Fruit fly (Drosophila melanogaster): ENCODE measurements around the gene Snmp1.
A peak's percentile ranks its signal among the peaks of the same experiment; 100 is the strongest.

Snmp1 gene

dm6 chr3R:21133517-21133916, 34.5 kb downstream of the Snmp1 start, which contains the start of gene Trm7-34:
Gene Trm7-34 (minus strand): TSS chr3R:21133881.
- no peak for TF ChIP-seq usp (GFP tag; optimal IDR thresholded peaks at IDR 0.05)
- TF ChIP-seq rgr (GFP tag; optimal IDR thresholded peaks at IDR 0.05), result no peak
- no peak for TF ChIP-seq Dfd (GFP tag; optimal IDR thresholded peaks at IDR 0.05)
- no peak for TF ChIP-seq Mio (GFP tag; optimal IDR thresholded peaks at IDR 0.05)
- TF ChIP-seq Jra (GFP tag; optimal IDR thresholded peaks at IDR 0.05), result no peak
- no peak for TF ChIP-seq sv (GFP tag; optimal IDR thresholded peaks at IDR 0.05)
- TF ChIP-seq dsf (GFP tag; optimal IDR thresholded peaks at IDR 0.05; ENCODE audit: borderline replicate concordance), result no peak
- no peak for TF ChIP-seq N (GFP tag; optimal IDR thresholded peaks at IDR 0.05)
- no peak for TF ChIP-seq CG9705 (GFP tag; optimal IDR thresholded peaks at IDR 0.05)
- no peak for TF ChIP-seq Sp1 (GFP tag; optimal IDR thresholded peaks at IDR 0.05)
- no peak for TF ChIP-seq tai (GFP tag; optimal IDR thresholded peaks at IDR 0.05)
- TF ChIP-seq ey (GFP tag; optimal IDR thresholded peaks at IDR 0.05), result no peak
- TF ChIP-seq Myc (optimal IDR thresholded peaks at IDR 0.05), result no peak
- TF ChIP-seq Abd-B (GFP tag; optimal IDR thresholded peaks at IDR 0.05), result no peak
- no peak for TF ChIP-seq dl (GFP tag; optimal IDR thresholded peaks at IDR 0.05; ENCODE audit: insufficient read depth in 1 of 2, partially characterized antibody in 2 of 2)
- TF ChIP-seq foxo (GFP tag; optimal IDR thresholded peaks at IDR 0.05), result no peak
- no peak for TF ChIP-seq OdsH (GFP tag; optimal IDR thresholded peaks at IDR 0.05)
- TF ChIP-seq h (GFP tag; optimal IDR thresholded peaks at IDR 0.05), result no peak

dm6 chr3R:21130050-21130449, 38.0 kb downstream of the Snmp1 start, which contains the start of gene Ice2:
Gene Ice2 (plus strand): TSS chr3R:21130216.
- TF ChIP-seq Dif (GFP tag; optimal IDR thresholded peaks at IDR 0.05; ENCODE audit: partially characterized antibody), result peak; percentile 98
- TF ChIP-seq Vsx2 (GFP tag; optimal IDR thresholded peaks at IDR 0.05; ENCODE audit: partially characterized antibody), result peak; percentile 99
- peak; percentile 43 to 86 for TF ChIP-seq dl (GFP tag; optimal IDR thresholded peaks at IDR 0.05; ENCODE audit: insufficient read depth in 1 of 2, partially characterized antibody in 2 of 2)
- TF ChIP-seq Dfd (GFP tag; optimal IDR thresholded peaks at IDR 0.05), result no peak
- TF ChIP-seq foxo (GFP tag; optimal IDR thresholded peaks at IDR 0.05), result no peak
- TF ChIP-seq OdsH (GFP tag; optimal IDR thresholded peaks at IDR 0.05), result no peak
- no peak for TF ChIP-seq dmrt93B (GFP tag; optimal IDR thresholded peaks at IDR 0.05)
- TF ChIP-seq h (GFP tag; optimal IDR thresholded peaks at IDR 0.05), result no peak

dm6 chr3R:21129617-21130016, 38.4 kb downstream of the Snmp1 start, which contains the start of gene Obp93a:
Gene Obp93a (minus strand): TSS chr3R:21129717.
- TF ChIP-seq Sp1 (GFP tag; optimal IDR thresholded peaks at IDR 0.05) (no peak), N (GFP tag; optimal IDR thresholded peaks at IDR 0.05) (no peak), dmrt93B (GFP tag; optimal IDR thresholded peaks at IDR 0.05) (no peak), Jra (GFP tag; optimal IDR thresholded peaks at IDR 0.05) (no peak), brk (GFP tag; optimal IDR thresholded peaks at IDR 0.05) (no peak), tai (GFP tag; optimal IDR thresholded peaks at IDR 0.05) (no peak), rgr (GFP tag; optimal IDR thresholded peaks at IDR 0.05) (no peak), dl (GFP tag; optimal IDR thresholded peaks at IDR 0.05; ENCODE audit: insufficient read depth in 1 of 2, partially characterized antibody in 2 of 2) (no peak), Hnf4 (GFP tag; optimal IDR thresholded peaks at IDR 0.05) (no peak), Mio (GFP tag; optimal IDR thresholded peaks at IDR 0.05) (no peak), Hr83 (GFP tag; optimal IDR thresholded peaks at IDR 0.05; ENCODE audit: poor library complexity, severe bottlenecking) (no peak), sage (GFP tag; optimal IDR thresholded peaks at IDR 0.05) (no peak), dsf (GFP tag; optimal IDR thresholded peaks at IDR 0.05; ENCODE audit: borderline replicate concordance) (no peak), Dif (GFP tag; optimal IDR thresholded peaks at IDR 0.05; ENCODE audit: partially characterized antibody) (no peak), HLH106 (tag; optimal IDR thresholded peaks at IDR 0.05) (no peak)

- no peak for TF ChIP-seq Abd-B (GFP tag; optimal IDR thresholded peaks at IDR 0.05)
- no peak for TF ChIP-seq jim (GFP tag; optimal IDR thresholded peaks at IDR 0.05)
- TF ChIP-seq lola (GFP tag; optimal IDR thresholded peaks at IDR 0.05), result no peak
- peak; percentile 50 for TF ChIP-seq Myc (optimal IDR thresholded peaks at IDR 0.05)
- no peak for TF ChIP-seq Mio (GFP tag; optimal IDR thresholded peaks at IDR 0.05)
- TF ChIP-seq CG9705 (GFP tag; optimal IDR thresholded peaks at IDR 0.05), result peak; percentile 25
- TF ChIP-seq Rel (GFP tag; optimal IDR thresholded peaks at IDR 0.05), result no peak
- TF ChIP-seq Rel (tag; optimal IDR thresholded peaks at IDR 0.05), result no peak
- TF ChIP-seq psq (GFP tag; optimal IDR thresholded peaks at IDR 0.05), result peak; percentile 58
- no peak for TF ChIP-seq N (GFP tag; optimal IDR thresholded peaks at IDR 0.05)
- no peak for TF ChIP-seq CrebA (GFP tag; optimal IDR thresholded peaks at IDR 0.05; ENCODE audit: borderline replicate concordance)
- no peak for TF ChIP-seq Hnf4 (GFP tag; optimal IDR thresholded peaks at IDR 0.05)
- TF ChIP-seq Dfd (GFP tag; optimal IDR thresholded peaks at IDR 0.05), result no peak
- no peak for TF ChIP-seq brk (GFP tag; optimal IDR thresholded peaks at IDR 0.05)
- TF ChIP-seq br (GFP tag; optimal IDR thresholded peaks at IDR 0.05), result no peak
- no peak for TF ChIP-seq usp (GFP tag; optimal IDR thresholded peaks at IDR 0.05)
- TF ChIP-seq dmrt93B (GFP tag; optimal IDR thresholded peaks at IDR 0.05), result no peak
- TF ChIP-seq tai (GFP tag; optimal IDR thresholded peaks at IDR 0.05), result no peak
- TF ChIP-seq woc (GFP tag; optimal IDR thresholded peaks at IDR 0.05), result no peak
- peak; percentile 64 for TF ChIP-seq ey (GFP tag; optimal IDR thresholded peaks at IDR 0.05)
- peak; percentile 81 for TF ChIP-seq Jra (GFP tag; optimal IDR thresholded peaks at IDR 0.05)
- no peak for TF ChIP-seq pan (optimal IDR thresholded peaks at IDR 0.05)
- TF ChIP-seq GATAd (GFP tag; optimal IDR thresholded peaks at IDR 0.05), result no peak
- TF ChIP-seq Sp1 (GFP tag; optimal IDR thresholded peaks at IDR 0.05), result peak; percentile 63
- peak; percentile 58 for TF ChIP-seq HLH106 (tag; optimal IDR thresholded peaks at IDR 0.05)
- TF ChIP-seq foxo (GFP tag; optimal IDR thresholded peaks at IDR 0.05), result peak in 1 of 2 experiments; percentile 82
- no peak for TF ChIP-seq h (GFP tag; optimal IDR thresholded peaks at IDR 0.05)
- TF ChIP-seq Hr78 (GFP tag; optimal IDR thresholded peaks at IDR 0.05), result no peak
- no peak for TF ChIP-seq fru (GFP tag; optimal IDR thresholded peaks at IDR 0.05)
- no peak for TF ChIP-seq sage (GFP tag; optimal IDR thresholded peaks at IDR 0.05)
- TF ChIP-seq rgr (GFP tag; optimal IDR thresholded peaks at IDR 0.05), result peak; percentile 74
- TF ChIP-seq dl (GFP tag; optimal IDR thresholded peaks at IDR 0.05; ENCODE audit: insufficient read depth in 1 of 2, partially characterized antibody in 2 of 2), result no peak
- peak; percentile 49 for TF ChIP-seq OdsH (GFP tag; optimal IDR thresholded peaks at IDR 0.05)
Observed at dm6 chr3R:21127352-21127985, 40.5 kb downstream of the Snmp1 start, which contains the start of the genes slmb and CG5793. Gene slmb (minus strand): TSS chr3R:21127485. Gene CG5793 (plus strand): TSS chr3R:21127573.
